Worm (Caenorhabditis elegans) whole organism, late embryonic: ENCODE measurements around the gene F22E5.1.

Source experiments
- gmeb-2 ChIP-seq: sonication (generic microtip); optimal IDR thresholded peaks from 2 replicates; lab custom pipeline; 2016; ENCODE audit warnings: missing genetic modification characterization, inconsistent platforms, missing compliant biosample characterization
- pqm-1 ChIP-seq: sonication (generic microtip); optimal IDR thresholded peaks from 2 replicates; lab custom pipeline; 2016; ENCODE audit warnings: missing genetic modification characterization, missing compliant biosample characterization

DNA sequence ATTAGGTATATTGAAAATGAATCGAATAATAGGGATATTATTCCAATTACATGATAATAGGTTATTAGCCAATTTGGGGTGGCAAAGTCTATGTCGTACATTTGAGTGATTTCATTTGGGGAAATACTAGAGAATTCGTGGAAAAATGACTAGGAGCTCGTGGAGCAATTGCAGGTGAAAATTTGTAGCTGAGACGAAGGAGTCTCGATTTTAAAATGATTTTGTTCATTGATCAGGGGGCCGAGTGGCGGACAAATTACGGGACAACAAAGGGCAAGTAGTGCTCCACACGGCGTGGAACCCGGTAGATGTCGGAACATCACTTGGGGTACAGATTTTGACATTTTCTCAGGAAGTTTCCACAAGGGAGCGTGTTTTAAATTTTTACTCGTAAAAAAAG, 24.8 kb downstream of the F22E5.1 start, which contains the start of gene sri-62:
- no peak for TF ChIP-seq gmeb-2 (tag; lab: Kevin White, UChicago)
- no peak for TF ChIP-seq pqm-1 (tag; lab: Kevin White, UChicago)
